Worm (Caenorhabditis elegans): Measurements from ENCODE around the gene dod-19.

- TF ChIP-seq npax-4 (tag; optimal IDR thresholded peaks at IDR 0.05) (no peak), elt-2 (tag; optimal IDR thresholded peaks at IDR 0.05) (no peak), dmd-4 (tag; optimal IDR thresholded peaks at IDR 0.05; ENCODE audit: borderline replicate concordance) (no peak), ceh-45 (GFP tag; IDR thresholded peaks at IDR 0.05) (no peak), hlh-15 (tag; optimal IDR thresholded peaks at IDR 0.05) (no peak), unc-42 (tag; optimal IDR thresholded peaks at IDR 0.05) (no peak)
Measured at ce11 chrV:381227-381950, 33.2 kb downstream of the dod-19 start, which contains the start of gene ZK6.8.

All from whole organism, late embryonic.